Fruit fly (Drosophila melanogaster) whole organism, embryonic: ENCODE measurements around the gene Sf3b3.

Experiments
- B-H2 ChIP-seq: fragments of 200-800 bp; sonication (Bioruptor generic); optimal IDR thresholded peaks from 2 replicates; lab custom pipeline; 2018; ENCODE audit warnings: missing biosample characterization, mild to moderate bottlenecking, missing genetic modification characterization
- BtbVII ChIP-seq: fragments of 200-800 bp; sonication (Bioruptor generic); optimal IDR thresholded peaks from 3 replicates; lab custom pipeline; 2017; ENCODE audit warnings: missing biosample characterization, mild to moderate bottlenecking, missing genetic modification characterization
- CG10462 ChIP-seq: fragments of 200-800 bp; sonication (Bioruptor generic); optimal IDR thresholded peaks from 2 replicates; lab custom pipeline; 2016; ENCODE audit warnings: missing biosample characterization, missing genetic modification characterization
- CG1603 ChIP-seq: fragments of 200-800 bp; sonication (Bioruptor generic); optimal IDR thresholded peaks from 2 replicates; lab custom pipeline; 2019; ENCODE audit warnings: missing biosample characterization, mild to moderate bottlenecking, missing genetic modification characterization, moderate library complexity
- CG17361 ChIP-seq: fragments of 200-800 bp; sonication (Bioruptor generic); IDR thresholded peaks from 3 replicates; pipeline ENCODE4 v1.3.6; 2022; ENCODE audit warnings: missing biosample characterization, missing genetic modification characterization
- CG18011 ChIP-seq: fragments of 200-800 bp; sonication (Bioruptor generic); optimal IDR thresholded peaks from 2 replicates; lab custom pipeline; 2017; ENCODE audit warnings: missing biosample characterization, missing genetic modification characterization, mild to moderate bottlenecking, moderate library complexity, missing genotype
- CG1832 ChIP-seq: fragments of 200-800 bp; sonication (Bioruptor generic); optimal IDR thresholded peaks from 2 replicates; lab custom pipeline; 2017; ENCODE audit warnings: missing biosample characterization, mild to moderate bottlenecking, missing genetic modification characterization, inconsistent platforms
- CG2712 ChIP-seq: fragments of 200-800 bp; optimal IDR thresholded peaks from 3 replicates; lab custom pipeline; 2019; ENCODE audit warnings: missing biosample characterization, mild to moderate bottlenecking, missing genetic modification characterization, moderate library complexity
- CG31441 ChIP-seq: fragments of 200-800 bp; sonication (Bioruptor generic); IDR thresholded peaks from 2 replicates; pipeline ENCODE4 v1.3.6; 2022; ENCODE audit warnings: missing biosample characterization, missing genetic modification characterization
- CG34422 ChIP-seq: fragments of 200-800 bp; sonication (Bioruptor generic); IDR thresholded peaks from 3 replicates; pipeline ENCODE4 v1.3.6; 2022; ENCODE audit warnings: missing biosample characterization, missing genetic modification characterization
- CG42726 ChIP-seq: fragments of 200-800 bp; sonication (Bioruptor generic); IDR thresholded peaks from 2 replicates; pipeline ENCODE4 v1.3.6; 2022; ENCODE audit warnings: missing biosample characterization, missing genetic modification characterization; ENCODE audit not compliant: partially characterized antibody
- CG4282 ChIP-seq: fragments of 200-800 bp; sonication (Bioruptor generic); optimal IDR thresholded peaks from 2 replicates; lab custom pipeline; 2016; ENCODE audit warnings: missing biosample characterization, missing genetic modification characterization
- CG6254 ChIP-seq: fragments of 200-800 bp; sonication (Bioruptor generic); optimal IDR thresholded peaks from 3 replicates; lab custom pipeline; 2017; ENCODE audit warnings: mild to moderate bottlenecking, missing biosample characterization, missing genetic modification reagents, missing genetic modification characterization
- CG6689 ChIP-seq: fragments of 200-800 bp; sonication (Bioruptor generic); IDR thresholded peaks from 2 replicates; pipeline ENCODE4 v1.3.6; 2022; ENCODE audit warnings: missing biosample characterization, missing genetic modification characterization
- CG7928 ChIP-seq: fragments of 200-800 bp; sonication (Bioruptor generic); optimal IDR thresholded peaks from 2 replicates; lab custom pipeline; 2017; ENCODE audit warnings: missing biosample characterization, mild to moderate bottlenecking, missing genetic modification characterization
- CG8281 ChIP-seq: fragments of 200-800 bp; sonication (Bioruptor generic); optimal IDR thresholded peaks from 2 replicates; lab custom pipeline; 2018; ENCODE audit warnings: missing biosample characterization, mild to moderate bottlenecking, missing genetic modification characterization, moderate library complexity
- CG8290 ChIP-seq, 3 experiments: fragments of 200-800 bp; sonication (Bioruptor generic); optimal IDR thresholded peaks; 2 replicates each; lab custom pipeline; 2016 to 2019; ENCODE audit warnings: missing biosample characterization in 3 of 3, missing genetic modification characterization in 3 of 3, mild to moderate bottlenecking in 2 of 3, moderate library complexity in 1 of 3
- CrebB ChIP-seq: fragments of 200-800 bp; sonication (Bioruptor generic); optimal IDR thresholded peaks from 3 replicates; lab custom pipeline; 2018; ENCODE audit warnings: missing biosample characterization, mild to moderate bottlenecking, missing genetic modification characterization
- Dll ChIP-seq: fragments of 200-800 bp; sonication (Bioruptor generic); IDR thresholded peaks from 4 replicates; pipeline ENCODE4 v1.3.6; 2022; ENCODE audit warnings: missing biosample characterization, missing genetic modification characterization; ENCODE audit not compliant: partially characterized antibody
- Drgx ChIP-seq: fragments of 200-800 bp; sonication (Bioruptor generic); IDR thresholded peaks from 2 replicates; pipeline ENCODE4 v1.3.6; 2022; ENCODE audit warnings: missing biosample characterization, missing genetic modification characterization
- Elba2 ChIP-seq: fragments of 200-800 bp; sonication (Bioruptor generic); optimal IDR thresholded peaks from 3 replicates; lab custom pipeline; 2016; ENCODE audit warnings: missing biosample characterization, missing genetic modification characterization
- Ets65A ChIP-seq: fragments of 200-800 bp; sonication (Bioruptor generic); peaks from one replicate; lab custom pipeline; 2016; ENCODE audit warnings: missing biosample characterization, missing genetic modification characterization
- HHEX ChIP-seq: fragments of 200-800 bp; sonication (Bioruptor generic); optimal IDR thresholded peaks from 3 replicates; lab custom pipeline; 2017; ENCODE audit warnings: missing biosample characterization, mild to moderate bottlenecking, missing genetic modification characterization, missing genetic modification reagents
- Med ChIP-seq: fragments of 200-800 bp; sonication (Bioruptor generic); peaks from one replicate; lab custom pipeline; 2016; ENCODE audit warnings: missing biosample characterization, missing genetic modification characterization, mild to moderate bottlenecking, inconsistent platforms, moderate library complexity
- Sox102F ChIP-seq: fragments of 200-800 bp; sonication (Bioruptor generic); optimal IDR thresholded peaks from 2 replicates; lab custom pipeline; 2018; ENCODE audit warnings: missing biosample characterization, mild to moderate bottlenecking, missing genetic modification characterization, moderate library complexity
- Xbp1 ChIP-seq: fragments of 200-800 bp; sonication (Bioruptor generic); optimal IDR thresholded peaks from 3 replicates; lab custom pipeline; 2016; ENCODE audit warnings: missing biosample characterization, mild to moderate bottlenecking, missing genetic modification characterization
- bsh ChIP-seq, 2 experiments: fragments of 200-800 bp; sonication (Bioruptor generic); optimal IDR thresholded peaks; 2 replicates each; lab custom pipeline; 2017 to 2018; ENCODE audit warnings: mild to moderate bottlenecking in 2 of 2, missing biosample characterization in 2 of 2, missing genetic modification characterization in 2 of 2, moderate library complexity in 1 of 2
- da ChIP-seq: fragments of 200-800 bp; sonication (Bioruptor generic); optimal IDR thresholded peaks from 2 replicates; lab custom pipeline; 2016; ENCODE audit warnings: missing biosample characterization, missing genetic modification characterization
- dmrt11E ChIP-seq: fragments of 200-800 bp; sonication (Bioruptor generic); optimal IDR thresholded peaks from 3 replicates; lab custom pipeline; 2018; ENCODE audit warnings: missing biosample characterization, mild to moderate bottlenecking, missing genetic modification characterization, moderate library complexity
- esg ChIP-seq: fragments of 200-800 bp; sonication (Bioruptor generic); conservative IDR thresholded peaks from 2 replicates; pipeline ENCODE4 v1.3.6; 2022; ENCODE audit warnings: missing biosample characterization, missing genetic modification characterization
- hbn ChIP-seq: fragments of 200-800 bp; sonication (Bioruptor generic); IDR thresholded peaks from 2 replicates; pipeline ENCODE4 v1.3.6; 2022; ENCODE audit warnings: missing biosample characterization, missing genetic modification characterization; ENCODE audit not compliant: partially characterized antibody
- klu ChIP-seq: fragments of 200-800 bp; sonication (Bioruptor generic); IDR thresholded peaks from 2 replicates; pipeline ENCODE4 v1.3.6; 2022; ENCODE audit warnings: missing biosample characterization, missing genetic modification characterization
- kni ChIP-seq: fragments of 200-800 bp; sonication (Bioruptor generic); optimal IDR thresholded peaks from 3 replicates; lab custom pipeline; 2017; ENCODE audit warnings: mild to moderate bottlenecking, missing biosample characterization, missing genetic modification reagents, missing genetic modification characterization
- lbe ChIP-seq: fragments of 200-800 bp; sonication (Bioruptor generic); optimal IDR thresholded peaks from 2 replicates; lab custom pipeline; 2016; ENCODE audit warnings: missing biosample characterization, mild to moderate bottlenecking, missing genetic modification characterization
- lov ChIP-seq, 2 experiments: fragments of 200-800 bp in 1 of 2; fragments of >200 bp in 1 of 2; sonication (Bioruptor generic) in 1 of 2; IDR thresholded peaks in 1 of 2; optimal IDR thresholded peaks in 1 of 2; 2 replicates in 1 of 2; 3 replicates in 1 of 2; pipeline versions ENCODE4 v1.3.6 to Lab custom; 2017 to 2022; ENCODE audit warnings: missing biosample characterization in 1 of 2, missing genetic modification characterization in 1 of 2
- nom ChIP-seq: fragments of 200-800 bp; sonication (Bioruptor generic); optimal IDR thresholded peaks from 2 replicates; lab custom pipeline; 2017; ENCODE audit warnings: missing biosample characterization, missing genetic modification characterization, mild to moderate bottlenecking, moderate library complexity, missing genetic modification reagents
- otp ChIP-seq: fragments of 200-800 bp; sonication (Bioruptor generic); IDR thresholded peaks from 3 replicates; pipeline ENCODE4, ENCODE4 v1.3.6; 2022; ENCODE audit warnings: missing biosample characterization, missing genetic modification characterization
- pfk ChIP-seq: fragments of 200-800 bp; sonication (Bioruptor generic); optimal IDR thresholded peaks from 2 replicates; lab custom pipeline; 2018; ENCODE audit warnings: missing biosample characterization, mild to moderate bottlenecking, missing genetic modification characterization, moderate library complexity
- sens ChIP-seq: fragments of 200-800 bp; sonication (Bioruptor generic); peaks from one replicate; lab custom pipeline; 2016; ENCODE audit warnings: missing biosample characterization, missing genetic modification characterization
- stc ChIP-seq: fragments of 200-800 bp; sonication (Bioruptor generic); IDR thresholded peaks from 2 replicates; pipeline ENCODE4 v1.3.6; 2022; ENCODE audit warnings: missing biosample characterization, missing genetic modification characterization
- usp ChIP-seq: fragments of >200 bp; optimal IDR thresholded peaks from 2 replicates; lab custom pipeline; 2017; ENCODE audit warnings: missing biosample characterization, missing genetic modification characterization

The Sf3b3 gene

DNA sequence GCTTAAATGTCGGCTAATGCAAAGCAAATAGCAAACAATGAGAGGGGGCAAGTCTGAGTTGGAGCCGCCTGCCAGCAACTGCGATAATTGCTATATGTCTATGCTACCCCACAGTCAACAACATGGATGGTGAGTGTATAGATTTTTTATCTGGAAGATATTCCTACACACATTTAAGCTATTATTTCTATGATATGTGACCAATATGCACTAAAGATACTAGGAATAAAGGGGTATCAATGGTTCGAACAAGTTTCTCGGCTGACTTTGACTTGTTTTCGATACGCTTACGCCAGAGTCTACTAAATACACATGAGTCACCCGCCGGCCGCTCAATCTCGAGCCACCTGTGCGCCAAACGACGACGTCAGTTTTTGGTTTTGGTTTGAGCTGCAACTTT, 54.2 kb downstream of the Sf3b3 start (continued):
- TF ChIP-seq BtbVII (peak; percentile 6), usp (GFP tag; lab: Kevin White, UChicago) (no peak), da (GFP tag; lab: Kevin White, UChicago) (no peak), CG8290 (GFP tag; optimal IDR thresholded peaks at IDR 0.05; lab: Kevin White, UChicago) (no peak), CG8290 (tag; optimal IDR thresholded peaks at IDR 0.05; lab: Kevin White, UChicago) (peak in 1 of 2 experiments; percentile 65), B-H2 (no peak)

DNA sequence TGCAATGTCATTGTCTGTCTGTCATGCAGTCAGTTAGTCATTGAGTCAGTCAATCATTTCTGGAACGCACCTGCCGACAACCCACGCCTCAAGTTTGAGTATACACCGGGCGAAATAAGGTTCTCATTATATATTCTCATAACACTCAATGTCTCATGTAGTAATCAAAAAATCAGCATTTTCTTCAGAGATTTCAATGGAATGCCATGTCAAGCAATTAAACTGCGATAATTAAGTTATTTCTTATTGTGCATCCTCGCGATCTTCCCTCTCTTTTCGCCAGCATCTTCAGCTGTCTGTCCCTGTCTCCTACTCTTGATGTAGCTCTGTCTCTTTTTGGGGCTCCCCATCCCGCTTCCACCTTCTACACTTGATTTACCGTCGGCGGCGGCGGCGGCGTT, 55.9 kb downstream of the Sf3b3 start:
- 0 out of 3 replicates have a peak, but pooled peaks have one; percentile 14 for TF ChIP-seq CG17361 (GFP tag; lab: Robert Waterston, UW)
- TF ChIP-seq kni (GFP tag; lab: Kevin White, UChicago), result no peak
- peak; percentile 35 for TF ChIP-seq CG1832 (GFP tag; lab: Kevin White, UChicago)
- peak; percentile 5 for TF ChIP-seq Xbp1 (GFP tag; lab: Kevin White, UChicago)
- TF ChIP-seq klu (GFP tag; lab: Robert Waterston, UW), result no peak
- TF ChIP-seq CG6254 (GFP tag; lab: Kevin White, UChicago), result no peak
- TF ChIP-seq Ets65A, result peak; percentile 59
- no peak for TF ChIP-seq CG10462 (GFP tag; lab: Kevin White, UChicago)
- no peak for TF ChIP-seq HHEX (GFP tag; lab: Kevin White, UChicago)
- TF ChIP-seq CG4282 (GFP tag; lab: Kevin White, UChicago), result no peak
- TF ChIP-seq Sox102F (GFP tag; lab: Kevin White, UChicago), result peak; percentile 12
- TF ChIP-seq CG34422 (GFP tag; lab: Robert Waterston, UW), result 0 out of 3 replicates have a peak, but pooled peaks have one; percentile 23
- TF ChIP-seq stc, result no peak
- TF ChIP-seq otp (GFP tag; lab: Robert Waterston, UW), result 0 out of 3 replicates have a peak, but pooled peaks have one; percentile 12
- no peak for TF ChIP-seq CG7928 (GFP tag; lab: Kevin White, UChicago)
- TF ChIP-seq CG18011 (GFP tag; lab: Kevin White, UChicago), result no peak
- peak; percentile 49 for TF ChIP-seq Drgx (GFP tag; lab: Robert Waterston, UW)
- no peak for TF ChIP-seq lov (optimal IDR thresholded peaks at IDR 0.05; lab: Kevin White, UChicago)
- 0 out of 3 replicates have a peak, but pooled peaks have one; percentile 57 for TF ChIP-seq lov (GFP tag; IDR thresholded peaks at IDR 0.05; lab: Robert Waterston, UW)
- no peak for TF ChIP-seq CrebB (tag; lab: Kevin White, UChicago)
- TF ChIP-seq sens (GFP tag; lab: Kevin White, UChicago), result peak; percentile 37
- TF ChIP-seq dmrt11E (tag; lab: Kevin White, UChicago), result peak; percentile 2
- TF ChIP-seq Elba2 (GFP tag; lab: Kevin White, UChicago), result peak; percentile 22
- peak; percentile 21 for TF ChIP-seq CG2712 (tag; lab: Kevin White, UChicago)
- TF ChIP-seq CG1603 (tag; lab: Kevin White, UChicago), result peak; percentile 30
- peak; percentile 63 for TF ChIP-seq Med (GFP tag; lab: Kevin White, UChicago)
- TF ChIP-seq CG31441 (GFP tag; lab: Robert Waterston, UW), result peak; percentile 13; the same call in 1 of the 2 replicates
- TF ChIP-seq CG42726 (GFP tag; lab: Robert Waterston, UW), result no peak
- peak; percentile 76 for TF ChIP-seq CG8281
- peak; percentile 1 for TF ChIP-seq nom (GFP tag; lab: Kevin White, UChicago)
- TF ChIP-seq CG6689 (GFP tag; lab: Robert Waterston, UW), result 0 out of 2 replicates have a peak, but pooled peaks have one; percentile 18
- TF ChIP-seq bsh (GFP tag; optimal IDR thresholded peaks at IDR 0.05; lab: Kevin White, UChicago), result peak in 1 of 2 experiments; percentile 34
- no peak for TF ChIP-seq pfk
- TF ChIP-seq lbe, result peak; percentile 32
- 0 out of 2 replicates have a peak, but pooled peaks have one; percentile 12 for TF ChIP-seq esg (GFP tag; lab: Robert Waterston, UW)
- no peak for TF ChIP-seq hbn (GFP tag; lab: Robert Waterston, UW)
- TF ChIP-seq Dll (GFP tag; lab: Robert Waterston, UW), result no peak
